Fruit fly (Drosophila melanogaster): Measurements from ENCODE around the gene CG9626.

CG9626 gene

DNA sequence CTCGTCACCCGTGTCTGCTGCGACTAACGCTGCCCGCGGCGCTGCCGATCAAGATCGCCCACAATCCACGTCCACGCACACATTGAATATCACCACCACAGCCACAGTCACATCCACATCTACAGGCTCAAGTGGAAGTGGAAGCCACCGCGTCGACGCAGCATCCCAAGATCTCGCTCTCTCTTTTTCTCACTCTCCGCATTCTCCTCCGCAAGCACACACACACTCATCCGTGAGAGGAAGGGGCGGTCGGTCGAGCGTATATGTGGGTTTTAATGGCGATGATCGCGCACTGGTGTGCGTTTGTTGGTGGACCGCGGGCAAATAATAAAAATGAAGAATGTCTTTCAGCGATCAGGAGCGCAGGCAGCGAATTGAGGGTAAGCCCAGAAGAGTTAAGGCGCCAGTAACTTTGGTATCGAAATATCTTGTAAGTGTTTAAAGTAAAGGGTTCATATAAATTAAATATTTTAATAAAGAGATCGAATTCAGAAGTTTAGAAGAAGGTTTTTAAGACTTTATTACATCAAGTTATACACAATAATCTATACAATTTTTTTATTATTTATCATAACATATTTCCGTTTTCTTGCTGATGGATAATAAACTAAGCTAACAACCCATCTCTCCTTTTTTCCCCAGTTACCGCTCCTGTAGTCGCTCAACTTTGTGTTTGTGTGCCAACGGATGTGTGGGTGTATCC is 33.1 kb upstream of the CG9626 start, which contains the start of gene Poxm:
Poxm (minus strand) TSS at position 25 of the 703 bp plus-strand sequence.
- TF ChIP-seq CG9948 (tag; optimal IDR thresholded peaks at IDR 0.05) (peak; percentile 95), Snoo (tag; optimal IDR thresholded peaks at IDR 0.05) (peak; percentile 95), fd96Ca (GFP tag; IDR thresholded peaks at IDR 0.05) (peak; percentile 91), CG4496 (GFP tag; IDR thresholded peaks at IDR 0.05) (peak; percentile 90), Ets98B (GFP tag; IDR thresholded peaks at IDR 0.05) (peak; percentile 86), Pif1A (GFP tag; optimal IDR thresholded peaks at IDR 0.05) (peak; percentile 89), CG13204 (GFP tag; optimal IDR thresholded peaks at IDR 0.05) (peak; percentile 74), CG34367 (tag; optimal IDR thresholded peaks at IDR 0.05) (peak; percentile 90), gl (tag; optimal IDR thresholded peaks at IDR 0.05) (peak; percentile 76), CG10348 (GFP tag; IDR thresholded peaks at IDR 0.05) (peak; percentile 90), Pif1B (GFP tag; optimal IDR thresholded peaks at IDR 0.05) (peak; percentile 91), rn (GFP tag; IDR thresholded peaks at IDR 0.05) (peak; percentile 87), CG32121 (GFP tag; IDR thresholded peaks at IDR 0.05) (peak; percentile 93), CG8159 (tag; optimal IDR thresholded peaks at IDR 0.05) (peak; percentile 98), CG12605 (GFP tag; IDR thresholded peaks at IDR 0.05) (peak; percentile 74), CG17806 (tag; optimal IDR thresholded peaks at IDR 0.05) (peak; percentile 94), CG8301 (tag; optimal IDR thresholded peaks at IDR 0.05) (peak; percentile 96), D1 (tag; optimal IDR thresholded peaks at IDR 0.05) (peak; percentile 93), CG14655 (GFP tag; optimal IDR thresholded peaks at IDR 0.05) (peak; percentile 99), CG15710 (tag; optimal IDR thresholded peaks at IDR 0.05) (peak; percentile 97), EcR (GFP tag; optimal IDR thresholded peaks at IDR 0.05) (no peak)

DNA sequence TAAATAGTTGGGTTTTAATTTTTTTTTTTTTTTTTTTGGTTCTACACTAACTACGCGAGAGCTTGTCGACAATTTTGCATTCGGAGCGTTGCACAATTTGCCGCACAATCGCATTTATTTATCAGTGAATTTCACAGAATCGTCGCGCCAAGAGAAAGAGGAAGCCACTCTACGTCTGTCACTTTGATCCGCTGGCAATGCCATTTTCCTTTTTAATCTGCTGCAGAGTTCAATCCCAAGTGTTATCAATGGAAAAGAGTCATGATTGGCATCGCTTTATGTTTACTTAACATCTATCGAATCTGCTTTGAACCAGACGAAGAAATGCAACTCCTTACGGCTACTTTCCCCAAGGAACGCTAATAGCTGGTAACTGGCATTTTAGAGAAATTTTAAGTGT is 28.9 kb upstream of the CG9626 start:
- TF ChIP-seq CG4496 (GFP tag; IDR thresholded peaks at IDR 0.05) = no peak
- TF ChIP-seq fd96Ca (GFP tag; IDR thresholded peaks at IDR 0.05) = no peak
- TF ChIP-seq EcR (GFP tag; optimal IDR thresholded peaks at IDR 0.05) = peak; percentile 16

- TF ChIP-seq D1 (tag; optimal IDR thresholded peaks at IDR 0.05) (no peak), Pif1A (GFP tag; optimal IDR thresholded peaks at IDR 0.05) (no peak), CG4496 (GFP tag; IDR thresholded peaks at IDR 0.05) (no peak), fd96Ca (GFP tag; IDR thresholded peaks at IDR 0.05) (no peak), CG32121 (GFP tag; IDR thresholded peaks at IDR 0.05) (no peak), CG14655 (GFP tag; optimal IDR thresholded peaks at IDR 0.05) (no peak), CG10348 (GFP tag; IDR thresholded peaks at IDR 0.05) (no peak), Pif1B (GFP tag; optimal IDR thresholded peaks at IDR 0.05) (no peak), EcR (GFP tag; optimal IDR thresholded peaks at IDR 0.05) (no peak), rn (GFP tag; IDR thresholded peaks at IDR 0.05) (no peak), CG12605 (GFP tag; IDR thresholded peaks at IDR 0.05) (no peak)
Measured at dm6 chr3R:8327967-8328789, 27.4 kb upstream of the CG9626 start.

- no peak for TF ChIP-seq Pif1A (GFP tag; optimal IDR thresholded peaks at IDR 0.05)
- TF ChIP-seq gl (tag; optimal IDR thresholded peaks at IDR 0.05) = no peak
- TF ChIP-seq rn (GFP tag; IDR thresholded peaks at IDR 0.05) = no peak
- no peak for TF ChIP-seq CG17806 (tag; optimal IDR thresholded peaks at IDR 0.05)
- no peak for TF ChIP-seq CG32121 (GFP tag; IDR thresholded peaks at IDR 0.05)
- no peak for TF ChIP-seq CG4496 (GFP tag; IDR thresholded peaks at IDR 0.05)
- no peak for TF ChIP-seq CG34367 (tag; optimal IDR thresholded peaks at IDR 0.05)
- TF ChIP-seq D1 (tag; optimal IDR thresholded peaks at IDR 0.05) = no peak
- TF ChIP-seq EcR (GFP tag; optimal IDR thresholded peaks at IDR 0.05) = no peak
- no peak for TF ChIP-seq CG8159 (tag; optimal IDR thresholded peaks at IDR 0.05)
- TF ChIP-seq CG9948 (tag; optimal IDR thresholded peaks at IDR 0.05) = no peak
- TF ChIP-seq CG14655 (GFP tag; optimal IDR thresholded peaks at IDR 0.05) = no peak
- no peak for TF ChIP-seq CG13204 (GFP tag; optimal IDR thresholded peaks at IDR 0.05)
- no peak for TF ChIP-seq CG8301 (tag; optimal IDR thresholded peaks at IDR 0.05)
- no peak for TF ChIP-seq CG12605 (GFP tag; IDR thresholded peaks at IDR 0.05)
- no peak for TF ChIP-seq CG15710 (tag; optimal IDR thresholded peaks at IDR 0.05)
- no peak for TF ChIP-seq Ets98B (GFP tag; IDR thresholded peaks at IDR 0.05)
- TF ChIP-seq CG10348 (GFP tag; IDR thresholded peaks at IDR 0.05) = no peak
- no peak for TF ChIP-seq Snoo (tag; optimal IDR thresholded peaks at IDR 0.05)
- TF ChIP-seq Pif1B (GFP tag; optimal IDR thresholded peaks at IDR 0.05) = no peak
Measured at dm6 chr3R:8326884-8327283, 26.1 kb upstream of the CG9626 start.

- no peak for TF ChIP-seq Pif1A (GFP tag; optimal IDR thresholded peaks at IDR 0.05)
- TF ChIP-seq CG10348 (GFP tag; IDR thresholded peaks at IDR 0.05) = no peak
- TF ChIP-seq EcR (GFP tag; optimal IDR thresholded peaks at IDR 0.05) = no peak
- no peak for TF ChIP-seq rn (GFP tag; IDR thresholded peaks at IDR 0.05)
- no peak for TF ChIP-seq CG34367 (tag; optimal IDR thresholded peaks at IDR 0.05)
- no peak for TF ChIP-seq CG9948 (tag; optimal IDR thresholded peaks at IDR 0.05)
- no peak for TF ChIP-seq D1 (tag; optimal IDR thresholded peaks at IDR 0.05)
- no peak for TF ChIP-seq CG12605 (GFP tag; IDR thresholded peaks at IDR 0.05)
- TF ChIP-seq gl (tag; optimal IDR thresholded peaks at IDR 0.05) = no peak
- no peak for TF ChIP-seq Ets98B (GFP tag; IDR thresholded peaks at IDR 0.05)
- no peak for TF ChIP-seq CG14655 (GFP tag; optimal IDR thresholded peaks at IDR 0.05)
Measured at dm6 chr3R:8324016-8324415, 23.2 kb upstream of the CG9626 start, which contains the start of gene CG7443. Gene CG7443, plus strand, starts transcription at chr3R:8324316.

Data from whole organism, pupa.